Fruit fly (Drosophila melanogaster) whole organism, prepupa: Measurements from ENCODE around the gene Acat2.

ENCODE experiments used
- CG15336 ChIP-seq: fragments of 200-800 bp; sonication (Bioruptor generic); IDR thresholded peaks from 2 replicates; pipeline ENCODE4 v1.3.6; 2022; ENCODE audit warnings: missing biosample characterization, missing genetic modification characterization
- CG16779 ChIP-seq: fragments of 200-800 bp; sonication (Bioruptor generic); optimal IDR thresholded peaks from 3 replicates; lab custom pipeline; 2017; ENCODE audit warnings: missing biosample characterization, mild to moderate bottlenecking, missing genetic modification characterization
- CG34406 ChIP-seq: fragments of 200-800 bp; sonication (Bioruptor generic); optimal IDR thresholded peaks from 3 replicates; lab custom pipeline; 2016; ENCODE audit warnings: missing biosample characterization, missing genetic modification characterization
- CG3919 ChIP-seq: fragments of 200-800 bp; sonication (Bioruptor generic); optimal IDR thresholded peaks from 3 replicates; lab custom pipeline; 2016; ENCODE audit warnings: missing biosample characterization, missing genetic modification characterization
- CG8632 ChIP-seq: fragments of 200-800 bp; sonication (Bioruptor generic); optimal IDR thresholded peaks from 3 replicates; lab custom pipeline; 2016; ENCODE audit warnings: missing biosample characterization, missing genetic modification characterization
- Hr39 ChIP-seq: fragments of 200-800 bp; sonication (Bioruptor generic); optimal IDR thresholded peaks from 2 replicates; lab custom pipeline; 2016; ENCODE audit warnings: missing biosample characterization, missing genetic modification characterization
- Sox102F ChIP-seq: fragments of 200-800 bp; sonication (Bioruptor generic); optimal IDR thresholded peaks from 2 replicates; lab custom pipeline; 2016; ENCODE audit warnings: missing biosample characterization, mild to moderate bottlenecking, missing genetic modification characterization
- acj6 ChIP-seq: fragments of 200-800 bp; sonication (Bioruptor generic); optimal IDR thresholded peaks from 3 replicates; lab custom pipeline; 2016; ENCODE audit warnings: missing biosample characterization, missing genetic modification characterization
- dsx ChIP-seq: fragments of 200-800 bp; optimal IDR thresholded peaks from 3 replicates; lab custom pipeline; 2019; ENCODE audit warnings: missing biosample characterization, mild to moderate bottlenecking, missing genetic modification characterization, moderate library complexity; ENCODE audit not compliant: poor library complexity, severe bottlenecking
- spab ChIP-seq: fragments of 200-800 bp; sonication (Bioruptor generic); optimal IDR thresholded peaks from 2 replicates; lab custom pipeline; 2017; ENCODE audit warnings: missing biosample characterization, mild to moderate bottlenecking, missing genetic modification characterization, missing genetic modification reagents

DNA sequence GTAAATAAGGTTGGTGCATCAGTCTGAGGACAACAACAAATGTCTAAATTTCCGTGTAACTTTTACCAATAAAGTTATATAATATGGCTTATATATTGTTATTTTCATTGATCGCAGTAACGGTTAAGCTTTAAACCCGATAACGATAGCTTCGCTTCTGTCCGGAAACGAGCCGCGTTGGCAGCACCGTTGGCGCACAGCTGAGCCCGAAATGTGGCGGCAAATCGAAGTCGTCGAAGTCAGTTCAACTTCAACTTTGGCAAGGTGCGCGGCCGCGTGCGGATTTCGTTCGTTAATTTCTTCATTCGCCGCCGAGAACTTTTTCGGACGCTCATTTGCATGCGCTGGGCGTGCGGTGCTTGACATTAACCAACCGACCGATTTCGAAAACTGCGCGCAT, 15.5 kb downstream of the Acat2 start, which contains the start of gene Myo61F:
- TF ChIP-seq CG16779 (tag; lab: Kevin White, UChicago) (no peak), CG34406 (GFP tag; lab: Kevin White, UChicago) (no peak), dsx (peak; percentile 37), CG8632 (no peak), CG15336 (GFP tag; lab: Robert Waterston, UW) (no peak), spab (no peak), Sox102F (no peak), acj6 (GFP tag; lab: Kevin White, UChicago) (no peak), Hr39 (GFP tag; lab: Kevin White, UChicago) (no peak), CG3919 (no peak)
